Comparison of ENCODE assay signal across 3 worm cellular contexts in the genomic region with DNA sequence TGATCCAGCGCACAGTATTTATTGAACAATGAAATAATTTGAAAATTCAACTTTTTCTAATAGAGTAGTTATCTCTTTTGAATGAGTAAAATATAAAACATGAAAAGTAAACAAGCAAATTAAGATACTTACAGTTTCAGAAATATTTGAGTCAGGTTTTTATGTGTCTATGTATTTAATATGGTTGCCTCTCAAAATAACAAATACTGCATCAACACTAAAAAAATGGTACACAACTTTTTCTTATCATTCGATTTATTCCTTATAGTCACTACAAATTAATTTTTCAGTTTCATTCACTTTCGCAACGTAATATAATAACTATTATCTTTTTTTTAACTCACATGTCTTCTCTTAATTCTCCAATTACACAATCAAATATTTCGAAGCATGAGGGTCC.
TF ChIP-seq lines count a peak whose summit lies in the region.

No protein-coding gene starts in this region.

TF ChIP-seq in whole organism, L1 larva, 84 proteins besides CTCF, POLR2A, EP300 and RAD21:
- TF ChIP-seq mef-2 (tag; optimal IDR thresholded peaks at IDR 0.05; lab: Kevin White, UChicago) (no peak), C16A3.4 (tag; optimal IDR thresholded peaks at IDR 0.05; lab: Kevin White, UChicago) (peak; percentile 26), nhr-19 (GFP tag; conservative IDR thresholded peaks at IDR 0.05; lab: Robert Waterston, UW) (no peak)

TF ChIP-seq in whole organism, L3 larva, 47 proteins besides CTCF, POLR2A, EP300 and RAD21:
- TF ChIP-seq nhr-237 (tag; optimal IDR thresholded peaks at IDR 0.05; lab: Kevin White, UChicago) = no peak
- TF ChIP-seq mml-1 (tag; optimal IDR thresholded peaks at IDR 0.05; lab: Kevin White, UChicago) = no peak
- TF ChIP-seq nfya-1 (tag; optimal IDR thresholded peaks at IDR 0.05; lab: Kevin White, UChicago; ENCODE audit: insufficient read depth) = no peak
- TF ChIP-seq lin-39 (tag; optimal IDR thresholded peaks at IDR 0.05; lab: Kevin White, UChicago) = no peak
- TF ChIP-seq pqm-1 (tag; optimal IDR thresholded peaks at IDR 0.05; lab: Kevin White, UChicago) = peak; percentile 52
- TF ChIP-seq elt-3 (tag; optimal IDR thresholded peaks at IDR 0.05; lab: Kevin White, UChicago) = no peak
- TF ChIP-seq pha-4 (tag; optimal IDR thresholded peaks at IDR 0.05; lab: Kevin White, UChicago) = peak; percentile 65
- TF ChIP-seq elt-2 (tag; optimal IDR thresholded peaks at IDR 0.05; lab: Kevin White, UChicago) = peak; percentile 16
- TF ChIP-seq R02D3.7 (tag; optimal IDR thresholded peaks at IDR 0.05; lab: Kevin White, UChicago) = no peak

TF ChIP-seq in whole organism, L4 larva, 104 proteins besides CTCF, POLR2A, EP300 and RAD21:
- TF ChIP-seq zfp-3 (GFP tag; conservative IDR thresholded peaks at IDR 0.05; lab: Robert Waterston, UW) = no peak
- TF ChIP-seq nhr-41 (GFP tag; IDR thresholded peaks at IDR 0.05; lab: Robert Waterston, UW) = no peak
- no peak for TF ChIP-seq daf-16 (GFP tag; optimal IDR thresholded peaks at IDR 0.05; lab: Kevin White, UChicago)
- TF ChIP-seq daf-16 (tag; optimal IDR thresholded peaks at IDR 0.05; lab: Kevin White, UChicago) = peak; percentile 85
- no peak for TF ChIP-seq nhr-76 (tag; optimal IDR thresholded peaks at IDR 0.05; lab: Kevin White, UChicago)
- no peak for TF ChIP-seq unc-39 (tag; optimal IDR thresholded peaks at IDR 0.05; lab: Kevin White, UChicago)
- TF ChIP-seq nhr-28 (tag; optimal IDR thresholded peaks at IDR 0.05; lab: Kevin White, UChicago) = peak; percentile 74
- peak; percentile 46 for TF ChIP-seq dve-1 (tag; optimal IDR thresholded peaks at IDR 0.05; lab: Kevin White, UChicago; ENCODE audit: insufficient read depth)
- no peak for TF ChIP-seq aha-1 (tag; lab: Kevin White, UChicago)
- no peak for TF ChIP-seq arid-1 (GFP tag; conservative IDR thresholded peaks at IDR 0.05; lab: Robert Waterston, UW)
- no peak for TF ChIP-seq ama-1 (optimal IDR thresholded peaks at IDR 0.05; lab: Kevin White, UChicago)
- TF ChIP-seq nhr-77 (tag; optimal IDR thresholded peaks at IDR 0.05; lab: Kevin White, UChicago) = peak; percentile 12
- TF ChIP-seq T20F7.1 (GFP tag; optimal IDR thresholded peaks at IDR 0.05; lab: Kevin White, UChicago) = no peak
- no peak for TF ChIP-seq nhr-11 (tag; optimal IDR thresholded peaks at IDR 0.05; lab: Kevin White, UChicago)
- 0 out of 2 replicates have a peak, but pooled peaks have one; percentile 18 for TF ChIP-seq php-3 (GFP tag; IDR thresholded peaks at IDR 0.05; lab: Robert Waterston, UW)
